Fruit fly (Drosophila melanogaster) S2 (cell line): Measurements from ENCODE around the gene mus101.

Source experiments
- CG8478 ChIP-seq: fragments of >200 bp; optimal IDR thresholded peaks from 2 replicates; lab custom pipeline; 2018
- CTCF ChIP-seq, 2 experiments: fragments of >200 bp; optimal IDR thresholded peaks; 2 replicates each; lab custom pipeline; 2018

mus101 gene

dm6 chrX:13756776-13757312 is 34.8 kb downstream of the mus101 start, which contains the start of the genes CG32625 and Rtc1:
Gene CG32625, minus strand, starts transcription at chrX:13756826.
Gene Rtc1, plus strand, starts transcription at chrX:13757179.
- TF ChIP-seq CG8478 (lab: Kevin White, UChicago) (no peak), CTCF (optimal IDR thresholded peaks at IDR 0.05; lab: Kevin White, UChicago) (no peak)

- TF ChIP-seq CTCF (optimal IDR thresholded peaks at IDR 0.05; lab: Kevin White, UChicago) (no peak), CG8478 (lab: Kevin White, UChicago) (no peak)
Observed at dm6 chrX:13758989-13759549, 37.0 kb downstream of the mus101 start, which contains the start of gene Yp3. Gene Yp3, plus strand, starts transcription at chrX:13759546.

- TF ChIP-seq CTCF (optimal IDR thresholded peaks at IDR 0.05; lab: Kevin White, UChicago) (no peak), CG8478 (lab: Kevin White, UChicago) (no peak)
Observed at dm6 chrX:13761762-13762371, 39.8 kb downstream of the mus101 start.

dm6 chrX:13762372-13762883 is 40.4 kb downstream of the mus101 start, which contains the start of gene rdgB:
Gene rdgB, plus strand, starts transcription at chrX:13762752.
- TF ChIP-seq CG8478 (lab: Kevin White, UChicago): no peak
- no peak for TF ChIP-seq CTCF (optimal IDR thresholded peaks at IDR 0.05; lab: Kevin White, UChicago)

dm6 chrX:13764397-13765119 is 42.5 kb downstream of the mus101 start:
- TF ChIP-seq CG8478 (lab: Kevin White, UChicago): no peak
- no peak for TF ChIP-seq CTCF (optimal IDR thresholded peaks at IDR 0.05; lab: Kevin White, UChicago)

- TF ChIP-seq CTCF (optimal IDR thresholded peaks at IDR 0.05; lab: Kevin White, UChicago) (no peak), CG8478 (lab: Kevin White, UChicago) (no peak)
Observed at dm6 chrX:13765217-13765616, 43.2 kb downstream of the mus101 start.

dm6 chrX:13766495-13766894 is 44.4 kb downstream of the mus101 start:
- TF ChIP-seq CTCF (optimal IDR thresholded peaks at IDR 0.05; lab: Kevin White, UChicago) (no peak), CG8478 (lab: Kevin White, UChicago) (no peak)

- TF ChIP-seq CG8478 (lab: Kevin White, UChicago) (no peak), CTCF (optimal IDR thresholded peaks at IDR 0.05; lab: Kevin White, UChicago) (no peak)
Observed at dm6 chrX:13770768-13771167, 48.7 kb downstream of the mus101 start.
